Fruit fly (Drosophila melanogaster) whole organism, wandering third instar larva: Measurements from ENCODE around the gene CG10353.
A peak's percentile ranks its signal among the peaks of the same experiment; 100 is the strongest.

Source experiments
- Abd-B ChIP-seq: fragments of >200 bp; optimal IDR thresholded peaks from 2 replicates; lab custom pipeline; 2017; ENCODE audit warnings: missing biosample characterization, missing genetic modification characterization
- CG32264 ChIP-seq: fragments of 200-800 bp; sonication (Bioruptor generic); optimal IDR thresholded peaks from 2 replicates; lab custom pipeline; 2016; ENCODE audit warnings: missing biosample characterization, missing genetic modification characterization
- CG9705 ChIP-seq: fragments of 200-800 bp; sonication (Bioruptor generic); optimal IDR thresholded peaks from 2 replicates; lab custom pipeline; 2018; ENCODE audit warnings: missing biosample characterization, mild to moderate bottlenecking, missing genetic modification characterization
- CrebA ChIP-seq: fragments of 200-800 bp; sonication (Bioruptor generic); optimal IDR thresholded peaks from 2 replicates; lab custom pipeline; 2016; ENCODE audit warnings: missing biosample characterization, mild to moderate bottlenecking, missing genetic modification characterization, borderline replicate concordance
- Dfd ChIP-seq: fragments of >200 bp; optimal IDR thresholded peaks from 2 replicates; lab custom pipeline; 2017; ENCODE audit warnings: missing biosample characterization, missing genetic modification characterization
- Dif ChIP-seq: fragments of 200-275, 200-300 bp; sonication (Bioruptor generic); optimal IDR thresholded peaks from 2 replicates; lab custom pipeline; 2018; ENCODE audit warnings: missing biosample characterization, missing genetic modification characterization; ENCODE audit not compliant: partially characterized antibody
- GATAd ChIP-seq: sonication (Bioruptor generic); optimal IDR thresholded peaks from 2 replicates; lab custom pipeline; 2016; ENCODE audit warnings: missing biosample characterization, missing genetic modification characterization
- HLH106 ChIP-seq: fragments of 200-800 bp; optimal IDR thresholded peaks from 3 replicates; lab custom pipeline; 2019; ENCODE audit warnings: missing biosample characterization, mild to moderate bottlenecking, missing genetic modification characterization, moderate library complexity
- Hnf4 ChIP-seq: fragments of 200-800 bp; sonication (Bioruptor generic); optimal IDR thresholded peaks from 2 replicates; lab custom pipeline; 2016; ENCODE audit warnings: missing biosample characterization, mild to moderate bottlenecking, missing genetic modification characterization
- Hr83 ChIP-seq: fragments of 200-300 bp; sonication (Bioruptor generic); optimal IDR thresholded peaks from 2 replicates; lab custom pipeline; 2016; ENCODE audit warnings: missing biosample characterization, mild to moderate bottlenecking, missing genetic modification characterization, moderate library complexity; ENCODE audit not compliant: poor library complexity, severe bottlenecking
- Jra ChIP-seq: sonication (Bioruptor generic); optimal IDR thresholded peaks from 2 replicates; lab custom pipeline; 2016; ENCODE audit warnings: missing biosample characterization, missing genetic modification characterization
- Mio ChIP-seq: sonication (Bioruptor generic); optimal IDR thresholded peaks from 2 replicates; lab custom pipeline; 2016; ENCODE audit warnings: missing biosample characterization, missing genetic modification characterization
- Myc ChIP-seq: fragments of >200 bp; optimal IDR thresholded peaks from 2 replicates; lab custom pipeline; 2017
- N ChIP-seq: fragments of >200 bp; optimal IDR thresholded peaks from 2 replicates; lab custom pipeline; 2018; ENCODE audit warnings: missing biosample characterization, missing external identifiers, missing genetic modification characterization
- OdsH ChIP-seq: fragments of 200-800 bp; sonication (Bioruptor generic); optimal IDR thresholded peaks from 2 replicates; lab custom pipeline; 2016; ENCODE audit warnings: missing biosample characterization, mild to moderate bottlenecking, missing genetic modification characterization
- Rel ChIP-seq, 2 experiments: fragments of 200-800 bp; sonication (Bioruptor generic) in 1 of 2; optimal IDR thresholded peaks; 2 replicates in 1 of 2; 3 replicates in 1 of 2; lab custom pipeline; 2016 to 2019; ENCODE audit warnings: mild to moderate bottlenecking in 2 of 2, missing biosample characterization in 2 of 2, missing genetic modification characterization in 2 of 2, moderate library complexity in 1 of 2
- Sp1 ChIP-seq: fragments of 200-800 bp; sonication (Bioruptor generic); optimal IDR thresholded peaks from 3 replicates; lab custom pipeline; 2019; ENCODE audit warnings: missing biosample characterization, mild to moderate bottlenecking, missing genetic modification characterization, moderate library complexity
- Vsx2 ChIP-seq: fragments of 200-300, 225-300 bp; sonication (Bioruptor generic); optimal IDR thresholded peaks from 2 replicates; lab custom pipeline; 2018; ENCODE audit warnings: missing biosample characterization, missing genetic modification characterization; ENCODE audit not compliant: partially characterized antibody
- br ChIP-seq: fragments of 200-800 bp; sonication (Bioruptor generic); optimal IDR thresholded peaks from 2 replicates; lab custom pipeline; 2016; ENCODE audit warnings: missing biosample characterization, missing genetic modification characterization
- brk ChIP-seq: fragments of 200-800 bp; sonication (Bioruptor generic); optimal IDR thresholded peaks from 2 replicates; lab custom pipeline; 2016; ENCODE audit warnings: missing biosample characterization, mild to moderate bottlenecking, missing genetic modification characterization
- dmrt93B ChIP-seq: fragments of 200-800 bp; sonication (Bioruptor generic); optimal IDR thresholded peaks from 2 replicates; lab custom pipeline; 2018; ENCODE audit warnings: missing biosample characterization, mild to moderate bottlenecking, missing genetic modification characterization
- dsf ChIP-seq: sonication (Bioruptor generic); optimal IDR thresholded peaks from 2 replicates; lab custom pipeline; 2016; ENCODE audit warnings: missing biosample characterization, missing genetic modification characterization, borderline replicate concordance
- ey ChIP-seq: fragments of 200-800 bp; sonication (Bioruptor generic); optimal IDR thresholded peaks from 2 replicates; lab custom pipeline; 2016; ENCODE audit warnings: missing biosample characterization, missing genetic modification characterization
- foxo ChIP-seq, 2 experiments: fragments of 200-800 bp; sonication (Bioruptor generic); optimal IDR thresholded peaks; 2 replicates in 1 of 2; 3 replicates in 1 of 2; lab custom pipeline; 2016 to 2017; ENCODE audit warnings: missing biosample characterization in 2 of 2, missing genetic modification characterization in 2 of 2
- fru ChIP-seq: fragments of 200-800 bp; sonication (Bioruptor generic); optimal IDR thresholded peaks from 3 replicates; lab custom pipeline; 2016; ENCODE audit warnings: missing biosample characterization, mild to moderate bottlenecking, missing genetic modification characterization
- h ChIP-seq: fragments of 200-800 bp; sonication (Bioruptor generic); optimal IDR thresholded peaks from 3 replicates; lab custom pipeline; 2016; ENCODE audit warnings: missing biosample characterization, mild to moderate bottlenecking, missing genetic modification characterization
- pan ChIP-seq: fragments of >200 bp; optimal IDR thresholded peaks from 2 replicates; lab custom pipeline; 2017
- psq ChIP-seq: fragments of 200-800 bp; sonication (Bioruptor generic); optimal IDR thresholded peaks from 3 replicates; lab custom pipeline; 2017; ENCODE audit warnings: missing biosample characterization, mild to moderate bottlenecking, missing genetic modification characterization, moderate library complexity
- rgr ChIP-seq: fragments of 200-800 bp; sonication (Bioruptor generic); optimal IDR thresholded peaks from 3 replicates; lab custom pipeline; 2016; ENCODE audit warnings: missing biosample characterization, mild to moderate bottlenecking, missing genetic modification characterization
- sage ChIP-seq: fragments of 200-800 bp; sonication (Bioruptor generic); optimal IDR thresholded peaks from 2 replicates; lab custom pipeline; 2016; ENCODE audit warnings: missing biosample characterization, mild to moderate bottlenecking, missing genetic modification characterization
- sv ChIP-seq: fragments of 200-800 bp; sonication (Bioruptor generic); optimal IDR thresholded peaks from 3 replicates; lab custom pipeline; 2016; ENCODE audit warnings: missing biosample characterization, missing genetic modification characterization
- tai ChIP-seq: sonication (Bioruptor generic); optimal IDR thresholded peaks from 2 replicates; lab custom pipeline; 2016; ENCODE audit warnings: missing biosample characterization, missing genetic modification characterization
- usp ChIP-seq: fragments of >200 bp; optimal IDR thresholded peaks from 2 replicates; lab custom pipeline; 2017; ENCODE audit warnings: missing biosample characterization, missing genetic modification characterization
- woc ChIP-seq: sonication (Bioruptor generic); optimal IDR thresholded peaks from 2 replicates; lab custom pipeline; 2016; ENCODE audit warnings: missing biosample characterization, mild to moderate bottlenecking, missing genetic modification characterization

CG10353 gene

dm6 chrX:11868866-11869265, 18.1 kb downstream of the CG10353 start, which contains the start of the genes Nrd1 and CG1847:
Gene Nrd1, minus strand, starts transcription at chrX:11868893.
Gene CG1847, plus strand, starts transcription at chrX:11869170.
- TF ChIP-seq Jra: no peak
- TF ChIP-seq h (GFP tag; lab: Kevin White, UChicago): no peak
- TF ChIP-seq dmrt93B (GFP tag; lab: Kevin White, UChicago): no peak
- TF ChIP-seq Sp1 (GFP tag; lab: Kevin White, UChicago): no peak
- TF ChIP-seq CrebA (GFP tag; lab: Kevin White, UChicago): no peak
- no peak for TF ChIP-seq GATAd (GFP tag; lab: Kevin White, UChicago)
- no peak for TF ChIP-seq CG9705 (GFP tag; lab: Kevin White, UChicago)
- no peak for TF ChIP-seq Abd-B (GFP tag; lab: Kevin White, UChicago)
- TF ChIP-seq, all 38 proteins: peak for 0

- TF ChIP-seq h (GFP tag; lab: Kevin White, UChicago) (no peak), woc (GFP tag; lab: Kevin White, UChicago) (no peak), pan (lab: Kevin White, UChicago) (no peak), Sp1 (GFP tag; lab: Kevin White, UChicago) (no peak), usp (GFP tag; lab: Kevin White, UChicago) (no peak), Mio (GFP tag; lab: Kevin White, UChicago) (no peak), sv (GFP tag; lab: Kevin White, UChicago) (no peak), GATAd (GFP tag; lab: Kevin White, UChicago) (no peak), sage (GFP tag; lab: Kevin White, UChicago) (no peak), CG32264 (no peak), Hnf4 (GFP tag; lab: Kevin White, UChicago) (no peak), CG9705 (GFP tag; lab: Kevin White, UChicago) (no peak), ey (GFP tag; lab: Kevin White, UChicago) (no peak), Dfd (GFP tag; lab: Kevin White, UChicago) (no peak), CrebA (GFP tag; lab: Kevin White, UChicago) (no peak), Dif (GFP tag; lab: Kevin White, UChicago) (no peak), brk (GFP tag; lab: Kevin White, UChicago) (no peak)
Measured at dm6 chrX:11858439-11858813, 28.5 kb downstream of the CG10353 start.

- TF ChIP-seq foxo (GFP tag; optimal IDR thresholded peaks at IDR 0.05; lab: Kevin White, UChicago) (peak in 1 of 2 experiments; percentile 85), CG9705 (GFP tag; lab: Kevin White, UChicago) (peak; percentile 15), rgr (peak; percentile 78), br (peak; percentile 80), Hnf4 (GFP tag; lab: Kevin White, UChicago) (peak; percentile 75), Myc (lab: Kevin White, UChicago) (no peak), GATAd (GFP tag; lab: Kevin White, UChicago) (no peak), dmrt93B (GFP tag; lab: Kevin White, UChicago) (peak; percentile 61), dsf (GFP tag; lab: Kevin White, UChicago) (no peak), Jra (peak; percentile 12), Hr83 (peak; percentile 48), sage (GFP tag; lab: Kevin White, UChicago) (peak; percentile 47), Rel (GFP tag; optimal IDR thresholded peaks at IDR 0.05; lab: Kevin White, UChicago) (peak; percentile 34), Rel (tag; optimal IDR thresholded peaks at IDR 0.05; lab: Kevin White, UChicago) (peak; percentile 45), ey (GFP tag; lab: Kevin White, UChicago) (peak; percentile 62), Mio (GFP tag; lab: Kevin White, UChicago) (no peak), OdsH (GFP tag; lab: Kevin White, UChicago) (peak; percentile 64), CrebA (GFP tag; lab: Kevin White, UChicago) (no peak), Dif (GFP tag; lab: Kevin White, UChicago) (no peak), h (GFP tag; lab: Kevin White, UChicago) (peak; percentile 81), N (GFP tag; lab: Kevin White, UChicago) (no peak), CG32264 (peak; percentile 64), psq (GFP tag; lab: Kevin White, UChicago) (peak; percentile 52), tai (GFP tag; lab: Kevin White, UChicago) (no peak), HLH106 (tag; lab: Kevin White, UChicago) (peak; percentile 87), fru (GFP tag; lab: Kevin White, UChicago) (peak; percentile 83), Vsx2 (no peak), Abd-B (GFP tag; lab: Kevin White, UChicago) (no peak), sv (GFP tag; lab: Kevin White, UChicago) (peak; percentile 62), woc (GFP tag; lab: Kevin White, UChicago) (peak; percentile 56), Sp1 (GFP tag; lab: Kevin White, UChicago) (peak; percentile 83)
Measured at dm6 chrX:11857522-11858438, 29.2 kb downstream of the CG10353 start.
